Fruit fly (Drosophila melanogaster): ENCODE results near the gene CG32037.

CG32037 gene

dm6 chr3L:9455819-9456388 is 36.1 kb downstream of the CG32037 start, which contains the start of the genes phol and CG3552:
TSS of gene phol (minus strand) at chr3L:9456281.
TSS of gene CG3552 (plus strand) at chr3L:9456318.
- TF ChIP-seq NC2β (GFP tag; optimal IDR thresholded peaks at IDR 0.05) (peak; percentile 6), HmgZ (tag; optimal IDR thresholded peaks at IDR 0.05) (peak; percentile 3), CG7928 (GFP tag; optimal IDR thresholded peaks at IDR 0.05) (peak; percentile 41), al (GFP tag; IDR thresholded peaks at IDR 0.05) (no peak), MBD-R2 (GFP tag; IDR thresholded peaks at IDR 0.05) (peak; percentile 66), CG10267 (tag; optimal IDR thresholded peaks at IDR 0.05) (peak; percentile 48), Nf-YC (tag; optimal IDR thresholded peaks at IDR 0.05) (peak; percentile 43), CG8924 (tag; optimal IDR thresholded peaks at IDR 0.05) (peak; percentile 51), Rx (GFP tag; IDR thresholded peaks at IDR 0.05) (no peak), gcm2 (GFP tag; optimal IDR thresholded peaks at IDR 0.05) (no peak), CG34224 (GFP tag; IDR thresholded peaks at IDR 0.05; ENCODE audit: partially characterized antibody) (0 out of 3 replicates have a peak, but pooled peaks have one; percentile 41), Dll (GFP tag; IDR thresholded peaks at IDR 0.05; ENCODE audit: partially characterized antibody) (peak; percentile 52; the same call in 1 of the 4 replicates), Poxn (GFP tag; IDR thresholded peaks at IDR 0.05) (no peak), cas (GFP tag; IDR thresholded peaks at IDR 0.05) (no peak), bowl (GFP tag; IDR thresholded peaks at IDR 0.05) (no peak), Pdp1 (GFP tag; optimal IDR thresholded peaks at IDR 0.05) (peak in 1 of 2 experiments; percentile 31), H15 (GFP tag; IDR thresholded peaks at IDR 0.05) (no peak), TFAM (GFP tag; optimal IDR thresholded peaks at IDR 0.05) (no peak), CG31365 (tag; optimal IDR thresholded peaks at IDR 0.05) (no peak), nmo (GFP tag; optimal IDR thresholded peaks at IDR 0.05) (peak; percentile 30), knrl (GFP tag; IDR thresholded peaks at IDR 0.05; ENCODE audit: partially characterized antibody) (0 out of 3 replicates have a peak, but pooled peaks have one; percentile 37), bsh (GFP tag; optimal IDR thresholded peaks at IDR 0.05) (no peak), Fer1 (GFP tag; optimal IDR thresholded peaks at IDR 0.05) (no peak), CG13894 (tag; optimal IDR thresholded peaks at IDR 0.05) (peak; percentile 22), CG13287 (GFP tag; IDR thresholded peaks at IDR 0.05; ENCODE audit: partially characterized antibody) (peak; percentile 31; the same call in 1 of the 2 replicates), CG13424 (tag; optimal IDR thresholded peaks at IDR 0.05) (peak; percentile 10), CG12071 (GFP tag; optimal IDR thresholded peaks at IDR 0.05) (no peak), stc (GFP tag; IDR thresholded peaks at IDR 0.05) (no peak), Doc2 (GFP tag; IDR thresholded peaks at IDR 0.05) (no peak), NK7.1 (GFP tag; optimal IDR thresholded peaks at IDR 0.05) (no peak), Hand (GFP tag; optimal IDR thresholded peaks at IDR 0.05) (peak; percentile 6), ham (GFP tag; IDR thresholded peaks at IDR 0.05) (no peak), Hr39 (optimal IDR thresholded peaks at IDR 0.05) (no peak), Ets97D (GFP tag; optimal IDR thresholded peaks at IDR 0.05) (peak; percentile 41), dmrt99B (tag; optimal IDR thresholded peaks at IDR 0.05) (no peak), Optix (GFP tag; IDR thresholded peaks at IDR 0.05) (no peak), sug (tag; optimal IDR thresholded peaks at IDR 0.05) (peak; percentile 29), NfI (GFP tag; optimal IDR thresholded peaks at IDR 0.05) (no peak), aop (GFP tag; IDR thresholded peaks at IDR 0.05) (no peak), CG11504 (tag; optimal IDR thresholded peaks at IDR 0.05) (peak; percentile 16), ewg (GFP tag; optimal IDR thresholded peaks at IDR 0.05) (peak; percentile 66), Taf1 (GFP tag; IDR thresholded peaks at IDR 0.05) (0 out of 2 replicates have a peak, but pooled peaks have one; percentile 26), row (GFP tag; IDR thresholded peaks at IDR 0.05) (peak; percentile 35; the same call in 1 of the 3 replicates), MTF-1 (GFP tag; optimal IDR thresholded peaks at IDR 0.05; ENCODE audit: borderline replicate concordance) (no peak), ems (GFP tag; optimal IDR thresholded peaks at IDR 0.05) (no peak), CG7963 (GFP tag; IDR thresholded peaks at IDR 0.05; ENCODE audit: partially characterized antibody) (no peak), Atf-2 (GFP tag; optimal IDR thresholded peaks at IDR 0.05) (peak; percentile 4), mam (GFP tag; optimal IDR thresholded peaks at IDR 0.05) (peak; percentile 13), CG11560 (tag; IDR thresholded peaks at IDR 0.05) (no peak), CG12155 (GFP tag; optimal IDR thresholded peaks at IDR 0.05) (no peak)

All from whole organism, embryonic.